Worm (Caenorhabditis elegans) whole organism, mixed stage, embryonic: Measurements from ENCODE around the gene ppfr-4.
A peak's percentile ranks its signal among the peaks of the same experiment; 100 is the strongest.

Experiments
- M03D4.4 ChIP-seq: sonication (generic microtip); optimal IDR thresholded peaks from 2 replicates; lab custom pipeline; 2017; ENCODE audit warnings: mild to moderate bottlenecking, missing genetic modification characterization, missing compliant biosample characterization
- blmp-1 ChIP-seq: fragments of 150-350 bp; optimal IDR thresholded peaks from 2 replicates; lab custom pipeline; 2014; ENCODE audit warnings: missing biosample characterization, missing genetic modification characterization
- ceh-39 ChIP-seq: fragments of 150-350 bp; optimal IDR thresholded peaks from 2 replicates; lab custom pipeline; 2014; ENCODE audit warnings: missing biosample characterization, missing genetic modification characterization
- ceh-43 ChIP-seq: fragments of 200-800 bp; sonication (Bioruptor generic); optimal IDR thresholded peaks from 2 replicates; lab custom pipeline; 2018; ENCODE audit warnings: mild to moderate bottlenecking, missing genetic modification characterization, moderate library complexity, missing compliant biosample characterization
- ceh-83 ChIP-seq: fragments of 200-800 bp; sonication (Bioruptor generic); optimal IDR thresholded peaks from 2 replicates; lab custom pipeline; 2018; ENCODE audit warnings: mild to moderate bottlenecking, missing genetic modification characterization, missing compliant biosample characterization
- ces-1 ChIP-seq: fragments of 150-350 bp; optimal IDR thresholded peaks from 2 replicates; lab custom pipeline; 2014; ENCODE audit warnings: missing biosample characterization, missing genetic modification reagents, missing genetic modification characterization
- cnd-1 ChIP-seq: fragments of 200-800 bp; sonication (Bioruptor generic); optimal IDR thresholded peaks from 2 replicates; lab custom pipeline; 2018; ENCODE audit warnings: mild to moderate bottlenecking, missing genetic modification characterization, missing compliant biosample characterization
- drap-1 ChIP-seq: fragments of 200-800 bp; sonication (Bioruptor generic); optimal IDR thresholded peaks from 3 replicates; lab custom pipeline; 2018; ENCODE audit warnings: mild to moderate bottlenecking, missing genetic modification characterization, missing compliant biosample characterization
- elt-1 ChIP-seq: sonication (generic microtip); optimal IDR thresholded peaks from 2 replicates; lab custom pipeline; 2017; ENCODE audit warnings: missing genetic modification characterization, mild to moderate bottlenecking, missing compliant biosample characterization, antibody characterized with exemption, moderate library complexity, borderline replicate concordance; ENCODE audit not compliant: insufficient read depth
- elt-3 ChIP-seq: fragments of 150-350 bp; optimal IDR thresholded peaks from 2 replicates; lab custom pipeline; 2014; ENCODE audit warnings: missing biosample characterization, missing genetic modification characterization
- flh-1 ChIP-seq: fragments of 200-800 bp; sonication (Bioruptor generic); optimal IDR thresholded peaks from 2 replicates; lab custom pipeline; 2018; ENCODE audit warnings: mild to moderate bottlenecking, missing genetic modification characterization, moderate library complexity, missing compliant biosample characterization
- ham-2 ChIP-seq: fragments of 200-800 bp; sonication (Bioruptor generic); optimal IDR thresholded peaks from 2 replicates; lab custom pipeline; 2018; ENCODE audit warnings: mild to moderate bottlenecking, missing genetic modification characterization, missing compliant biosample characterization
- hlh-1 ChIP-seq: fragments of 150-350 bp; optimal IDR thresholded peaks from 2 replicates; lab custom pipeline; 2014; ENCODE audit warnings: missing biosample characterization, missing genetic modification reagents, missing genetic modification characterization
- lin-13 ChIP-seq: fragments of 150-350 bp; optimal IDR thresholded peaks from 2 replicates; lab custom pipeline; 2014; ENCODE audit warnings: missing biosample characterization, missing genetic modification characterization
- lin-32 ChIP-seq: fragments of 200-800 bp; sonication (Bioruptor generic); optimal IDR thresholded peaks from 2 replicates; lab custom pipeline; 2018; ENCODE audit warnings: mild to moderate bottlenecking, missing genetic modification characterization, missing compliant biosample characterization
- lsy-2 ChIP-seq: fragments of 150-350 bp; optimal IDR thresholded peaks from 2 replicates; lab custom pipeline; 2014; ENCODE audit warnings: missing biosample characterization, missing genetic modification characterization
- mab-5 ChIP-seq: fragments of 150-350 bp; optimal IDR thresholded peaks from 2 replicates; lab custom pipeline; 2014; ENCODE audit warnings: missing biosample characterization, missing genetic modification characterization
- mep-1 ChIP-seq: fragments of 150-350 bp; optimal IDR thresholded peaks from 2 replicates; lab custom pipeline; 2017; ENCODE audit warnings: missing biosample characterization, missing genetic modification reagents, missing genetic modification characterization, inconsistent platforms
- mls-2 ChIP-seq: sonication (generic microtip); optimal IDR thresholded peaks from 2 replicates; lab custom pipeline; 2016; ENCODE audit warnings: mild to moderate bottlenecking, missing genetic modification characterization, moderate library complexity, missing compliant biosample characterization
- nhr-2 ChIP-seq: fragments of 150-350 bp; optimal IDR thresholded peaks from 2 replicates; lab custom pipeline; 2014; ENCODE audit warnings: missing biosample characterization, missing genetic modification characterization
- nhr-237 ChIP-seq: fragments of 150-350 bp; optimal IDR thresholded peaks from 2 replicates; lab custom pipeline; 2014; ENCODE audit warnings: missing biosample characterization, missing genetic modification characterization
- nhr-28 ChIP-seq: fragments of 150-350 bp; optimal IDR thresholded peaks from 2 replicates; lab custom pipeline; 2014; ENCODE audit warnings: missing biosample characterization, missing genetic modification characterization
- nhr-76 ChIP-seq: sonication (generic microtip); optimal IDR thresholded peaks from 2 replicates; lab custom pipeline; 2017; ENCODE audit warnings: missing biosample characterization, missing genetic modification characterization
- pha-4 ChIP-seq: fragments of 150-350 bp; optimal IDR thresholded peaks from 2 replicates; lab custom pipeline; 2018; ENCODE audit warnings: missing biosample characterization, missing genetic modification reagents, missing genetic modification characterization
- sem-2 ChIP-seq: fragments of 200-800 bp; sonication (Bioruptor generic); optimal IDR thresholded peaks from 2 replicates; lab custom pipeline; 2018; ENCODE audit warnings: mild to moderate bottlenecking, missing genetic modification characterization, missing compliant biosample characterization
- snpc-4 ChIP-seq: fragments of 150-350 bp; optimal IDR thresholded peaks from 2 replicates; lab custom pipeline; 2014; ENCODE audit warnings: missing biosample characterization, missing genetic modification characterization
- sptf-1 ChIP-seq: sonication (generic microtip); optimal IDR thresholded peaks from 2 replicates; lab custom pipeline; 2017; ENCODE audit warnings: mild to moderate bottlenecking, missing genetic modification characterization, moderate library complexity, missing compliant biosample characterization
- tbx-8 ChIP-seq: fragments of 200-800 bp; sonication (Bioruptor generic); optimal IDR thresholded peaks from 2 replicates; lab custom pipeline; 2018; ENCODE audit warnings: mild to moderate bottlenecking, missing genetic modification characterization, moderate library complexity, missing compliant biosample characterization
- unc-120 ChIP-seq: sonication (generic microtip); optimal IDR thresholded peaks from 2 replicates; lab custom pipeline; 2017; ENCODE audit warnings: missing genetic modification characterization, missing compliant biosample characterization; ENCODE audit not compliant: poor library complexity, severe bottlenecking
- unc-39 ChIP-seq: fragments of 150-350 bp; optimal IDR thresholded peaks from 2 replicates; lab custom pipeline; 2014; ENCODE audit warnings: missing biosample characterization, missing genetic modification characterization
- zip-8 ChIP-seq: fragments of 150-350 bp; optimal IDR thresholded peaks from 2 replicates; lab custom pipeline; 2014; ENCODE audit warnings: missing biosample characterization, missing genetic modification characterization

The ppfr-4 gene

ce11 chrIII:2577982-2578381 is 41.8 kb upstream of the ppfr-4 start:
- TF ChIP-seq ceh-39 (tag; lab: Kevin White, UChicago): no peak
- no peak for TF ChIP-seq cnd-1 (tag; lab: Kevin White, UChicago)
- TF ChIP-seq pha-4 (tag; lab: Kevin White, UChicago): no peak
- no peak for TF ChIP-seq lsy-2 (tag; lab: Kevin White, UChicago)
- TF ChIP-seq lin-13 (tag; lab: Kevin White, UChicago): no peak

ce11 chrIII:2578563-2578962 is 41.2 kb upstream of the ppfr-4 start:
- TF ChIP-seq elt-3 (tag; lab: Kevin White, UChicago) (no peak), ham-2 (GFP tag; lab: Kevin White, UChicago) (no peak), lsy-2 (tag; lab: Kevin White, UChicago) (no peak), drap-1 (no peak), lin-13 (tag; lab: Kevin White, UChicago) (no peak), mls-2 (no peak), mab-5 (tag; lab: Kevin White, UChicago) (peak; percentile 22), flh-1 (GFP tag; lab: Kevin White, UChicago) (no peak), snpc-4 (tag; lab: Kevin White, UChicago) (no peak), cnd-1 (tag; lab: Kevin White, UChicago) (no peak), pha-4 (tag; lab: Kevin White, UChicago) (no peak), lin-32 (GFP tag; lab: Kevin White, UChicago) (no peak), nhr-237 (tag; lab: Kevin White, UChicago) (no peak), mep-1 (peak; percentile 5), ces-1 (GFP tag; lab: Kevin White, UChicago) (peak; percentile 55), nhr-28 (no peak), tbx-8 (GFP tag; lab: Kevin White, UChicago) (no peak), M03D4.4 (no peak), ceh-83 (GFP tag; lab: Kevin White, UChicago) (no peak), ceh-43 (GFP tag; lab: Kevin White, UChicago) (no peak), hlh-1 (peak; percentile 46), sptf-1 (tag; lab: Kevin White, UChicago) (no peak), blmp-1 (tag; lab: Kevin White, UChicago) (no peak), zip-8 (tag; lab: Kevin White, UChicago) (no peak), nhr-76 (tag; lab: Kevin White, UChicago) (no peak), sem-2 (GFP tag; lab: Kevin White, UChicago) (no peak)
- TF ChIP-seq, all 35 proteins: peak for 4

- TF ChIP-seq hlh-1 (no peak), lin-32 (GFP tag; lab: Kevin White, UChicago) (no peak), blmp-1 (tag; lab: Kevin White, UChicago) (no peak), ceh-39 (tag; lab: Kevin White, UChicago) (no peak), ham-2 (GFP tag; lab: Kevin White, UChicago) (no peak), unc-120 (tag; lab: Kevin White, UChicago) (no peak), ces-1 (GFP tag; lab: Kevin White, UChicago) (no peak), elt-1 (tag; lab: Kevin White, UChicago) (no peak), elt-3 (tag; lab: Kevin White, UChicago) (no peak), unc-39 (no peak)
These were observed 40.7 kb upstream of the ppfr-4 start, which contains the start of gene Y71H2B.8 for ce11 chrIII:2578993-2579392. Gene Y71H2B.8, plus strand, starts transcription at chrIII:2579293.

ce11 chrIII:2586193-2586592 is 33.5 kb upstream of the ppfr-4 start, which contains the start of gene gpa-17:
Gene gpa-17, plus strand, starts transcription at chrIII:2586555.
- TF ChIP-seq snpc-4 (tag; lab: Kevin White, UChicago) (no peak), ces-1 (GFP tag; lab: Kevin White, UChicago) (no peak), elt-1 (tag; lab: Kevin White, UChicago) (no peak), nhr-2 (tag; lab: Kevin White, UChicago) (no peak), hlh-1 (no peak), flh-1 (GFP tag; lab: Kevin White, UChicago) (no peak), lin-13 (tag; lab: Kevin White, UChicago) (no peak), tbx-8 (GFP tag; lab: Kevin White, UChicago) (no peak), cnd-1 (tag; lab: Kevin White, UChicago) (no peak), nhr-76 (tag; lab: Kevin White, UChicago) (no peak), lin-32 (GFP tag; lab: Kevin White, UChicago) (no peak), ceh-39 (tag; lab: Kevin White, UChicago) (no peak), unc-120 (tag; lab: Kevin White, UChicago) (no peak)
- TF ChIP-seq, all 35 proteins: peak for 0
